Fruit fly (Drosophila melanogaster): ENCODE data around the gene Drak.
A peak's percentile ranks its signal among the peaks of the same experiment; 100 is the strongest.

Gene Drak

DNA sequence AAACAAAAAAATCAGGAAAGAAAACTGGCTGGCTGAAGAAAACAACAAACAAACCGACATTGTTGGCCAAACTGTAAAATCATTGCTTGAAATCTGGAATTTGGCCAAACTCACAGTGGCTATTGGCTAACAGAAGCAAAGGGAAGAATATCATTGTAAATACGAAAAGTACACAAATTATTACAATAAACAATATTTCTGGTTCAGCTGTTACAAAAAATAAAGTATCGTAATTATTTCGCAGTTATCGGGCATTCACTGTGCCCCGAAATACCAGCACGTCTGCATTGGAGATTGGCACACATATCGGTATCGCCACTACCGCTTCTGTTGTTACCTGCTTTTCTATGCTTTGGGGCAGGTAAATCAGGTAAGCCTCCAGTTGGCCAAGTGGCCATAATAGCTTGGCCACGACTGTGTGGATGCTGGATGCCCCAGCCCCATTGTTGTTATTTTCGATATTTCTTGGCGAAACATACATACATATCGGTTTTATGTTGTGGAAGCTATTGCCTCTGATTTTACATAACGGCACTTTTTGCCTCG is 41.8 kb upstream of the Drak start (continued):
- TF ChIP-seq vfl (GFP tag; optimal IDR thresholded peaks at IDR 0.05), result no peak
- TF ChIP-seq CG17912 (GFP tag; optimal IDR thresholded peaks at IDR 0.05), result no peak
- no peak for TF ChIP-seq h (optimal IDR thresholded peaks at IDR 0.05)
- TF ChIP-seq CG15269 (tag; optimal IDR thresholded peaks at IDR 0.05), result peak; percentile 64
- no peak for TF ChIP-seq Nf-YA (GFP tag; IDR thresholded peaks at IDR 0.05)
- peak in 1 of 2 experiments; percentile 19 for TF ChIP-seq eve (GFP tag; optimal IDR thresholded peaks at IDR 0.05)
- TF ChIP-seq chinmo (GFP tag; IDR thresholded peaks at IDR 0.05; ENCODE audit: partially characterized antibody), result no peak
- TF ChIP-seq Hsf (GFP tag; optimal IDR thresholded peaks at IDR 0.05), result peak; percentile 27
- TF ChIP-seq prd (optimal IDR thresholded peaks at IDR 0.05), result no peak
- peak; percentile 75 for TF ChIP-seq prd (GFP tag; IDR thresholded peaks at IDR 0.05)
- no peak for TF ChIP-seq unc-4 (GFP tag; IDR thresholded peaks at IDR 0.05; ENCODE audit: partially characterized antibody)
- no peak for TF ChIP-seq Dp (GFP tag; optimal IDR thresholded peaks at IDR 0.05)
- peak; percentile 7 for TF ChIP-seq Blimp-1 (GFP tag; optimal IDR thresholded peaks at IDR 0.05)
- peak; percentile 18 for TF ChIP-seq CoRest (tag; optimal IDR thresholded peaks at IDR 0.05)
- TF ChIP-seq Spps (tag; optimal IDR thresholded peaks at IDR 0.05), result no peak
- peak in 1 of 2 experiments; percentile 42 for TF ChIP-seq Eip74EF (GFP tag; optimal IDR thresholded peaks at IDR 0.05)
- TF ChIP-seq CG6683 (GFP tag; optimal IDR thresholded peaks at IDR 0.05), result no peak
- TF ChIP-seq CG9609 (GFP tag; optimal IDR thresholded peaks at IDR 0.05), result no peak
- TF ChIP-seq CG1647 (GFP tag; optimal IDR thresholded peaks at IDR 0.05), result no peak
- peak; percentile 3 for TF ChIP-seq Bteb2 (GFP tag; optimal IDR thresholded peaks at IDR 0.05)
- TF ChIP-seq CG14965 (GFP tag; optimal IDR thresholded peaks at IDR 0.05; ENCODE audit: borderline replicate concordance), result no peak
- no peak for TF ChIP-seq nau (GFP tag; optimal IDR thresholded peaks at IDR 0.05)
- no peak for TF ChIP-seq bowl (GFP tag; IDR thresholded peaks at IDR 0.05)
- TF ChIP-seq CG9932 (GFP tag; IDR thresholded peaks at IDR 0.05), result peak; percentile 80
- TF ChIP-seq Trl (optimal IDR thresholded peaks at IDR 0.05), result no peak
- TF ChIP-seq Trl (GFP tag; optimal IDR thresholded peaks at IDR 0.05), result no peak
- TF ChIP-seq gcm (GFP tag; optimal IDR thresholded peaks at IDR 0.05), result no peak
- TF ChIP-seq sens (GFP tag), result peak; percentile 85
- no peak for TF ChIP-seq HLHmδ (GFP tag; optimal IDR thresholded peaks at IDR 0.05)
- no peak for TF ChIP-seq dan (GFP tag; IDR thresholded peaks at IDR 0.05)
- TF ChIP-seq sna (GFP tag; IDR thresholded peaks at IDR 0.05; ENCODE audit: partially characterized antibody), result no peak
- peak; percentile 69 for TF ChIP-seq lmd (GFP tag; IDR thresholded peaks at IDR 0.05)
- peak; percentile 25 for TF ChIP-seq CG5180 (GFP tag; optimal IDR thresholded peaks at IDR 0.05)
- TF ChIP-seq CG2889 (GFP tag; IDR thresholded peaks at IDR 0.05), result peak; percentile 43; the same call in 1 of the 3 replicates
- peak; percentile 56 for TF ChIP-seq NfI (GFP tag; optimal IDR thresholded peaks at IDR 0.05)
- TF ChIP-seq CG32532 (GFP tag; IDR thresholded peaks at IDR 0.05), result peak; percentile 73
- TF ChIP-seq Chrac-16 (GFP tag; optimal IDR thresholded peaks at IDR 0.05), result peak; percentile 31
- no peak for TF ChIP-seq Sry-δ (GFP tag; optimal IDR thresholded peaks at IDR 0.05)
- no peak for TF ChIP-seq Neu2 (GFP tag; optimal IDR thresholded peaks at IDR 0.05; ENCODE audit: borderline replicate concordance)
- peak; percentile 35 for TF ChIP-seq CrebB (tag; optimal IDR thresholded peaks at IDR 0.05)
- peak; percentile 54 for TF ChIP-seq al (GFP tag; IDR thresholded peaks at IDR 0.05)
- peak; percentile 13 for TF ChIP-seq CG15073 (GFP tag; optimal IDR thresholded peaks at IDR 0.05)
- peak; percentile 58 for TF ChIP-seq CG2678 (tag; optimal IDR thresholded peaks at IDR 0.05)
- peak; percentile 58 for TF ChIP-seq unpg (GFP tag; optimal IDR thresholded peaks at IDR 0.05)
- peak; percentile 74 for TF ChIP-seq CG14441 (GFP tag; IDR thresholded peaks at IDR 0.05)
- TF ChIP-seq pnt (GFP tag; optimal IDR thresholded peaks at IDR 0.05), result no peak
- peak; percentile 52; the same call in 1 of the 2 replicates for TF ChIP-seq CG9215 (GFP tag; IDR thresholded peaks at IDR 0.05)
- TF ChIP-seq CG4424 (GFP tag; optimal IDR thresholded peaks at IDR 0.05), result peak; percentile 6
- peak; percentile 47 for TF ChIP-seq Taf1 (GFP tag; IDR thresholded peaks at IDR 0.05)
- TF ChIP-seq CHES-1-like (GFP tag; optimal IDR thresholded peaks at IDR 0.05), result peak; percentile 16
- peak; percentile 63 for TF ChIP-seq Dip3 (GFP tag; optimal IDR thresholded peaks at IDR 0.05)

All from whole organism, embryonic.